Fruit fly (Drosophila melanogaster) whole organism, embryonic: ENCODE measurements around the gene FRG1.

Experiments
- Aef1 ChIP-seq: fragments of 200-800 bp; sonication (Bioruptor generic); IDR thresholded peaks from 3 replicates; pipeline ENCODE4 v1.3.6; 2022; ENCODE audit warnings: missing biosample characterization, missing genetic modification characterization
- B-H2 ChIP-seq: fragments of 200-800 bp; sonication (Bioruptor generic); optimal IDR thresholded peaks from 2 replicates; lab custom pipeline; 2018; ENCODE audit warnings: missing biosample characterization, mild to moderate bottlenecking, missing genetic modification characterization
- CG1024 ChIP-seq: fragments of 200-800 bp; sonication (Bioruptor generic); IDR thresholded peaks from 2 replicates; pipeline ENCODE4 v1.3.6; 2022; ENCODE audit warnings: missing biosample characterization, missing genetic modification characterization
- CG10462 ChIP-seq: fragments of 200-800 bp; sonication (Bioruptor generic); optimal IDR thresholded peaks from 2 replicates; lab custom pipeline; 2016; ENCODE audit warnings: missing biosample characterization, missing genetic modification characterization
- CG10543 ChIP-seq: fragments of 200-800 bp; sonication (Bioruptor generic); optimal IDR thresholded peaks from 3 replicates; lab custom pipeline; 2017; ENCODE audit warnings: missing biosample characterization, mild to moderate bottlenecking, missing genetic modification characterization, moderate library complexity
- CG10979 ChIP-seq: fragments of 200-800 bp; sonication (Bioruptor generic); optimal IDR thresholded peaks from 2 replicates; lab custom pipeline; 2018; ENCODE audit warnings: missing biosample characterization, mild to moderate bottlenecking, missing genetic modification characterization, moderate library complexity
- CG12219 ChIP-seq: fragments of 200-800 bp; sonication (Bioruptor generic); optimal IDR thresholded peaks from 3 replicates; lab custom pipeline; 2018; ENCODE audit warnings: missing biosample characterization, mild to moderate bottlenecking, missing genetic modification characterization
- CG12744 ChIP-seq: fragments of 200-800 bp; sonication (Bioruptor generic); optimal IDR thresholded peaks from 2 replicates; lab custom pipeline; 2016; ENCODE audit warnings: missing biosample characterization, missing genetic modification characterization
- CG15514 ChIP-seq: fragments of 200-800 bp; sonication (Bioruptor generic); optimal IDR thresholded peaks from 3 replicates; lab custom pipeline; 2017; ENCODE audit warnings: missing biosample characterization, missing genetic modification characterization, mild to moderate bottlenecking, moderate library complexity, missing genetic modification reagents
- CG17186 ChIP-seq: fragments of 200-800 bp; sonication (Bioruptor generic); optimal IDR thresholded peaks from 3 replicates; lab custom pipeline; 2017; ENCODE audit warnings: missing biosample characterization, missing genetic modification reagents, missing genetic modification characterization
- CG30020 ChIP-seq: fragments of 200-800 bp; optimal IDR thresholded peaks from 2 replicates; lab custom pipeline; 2019; ENCODE audit warnings: missing biosample characterization, mild to moderate bottlenecking, missing genetic modification characterization, moderate library complexity
- CG30403 ChIP-seq: fragments of 200-800 bp; sonication (Bioruptor generic); optimal IDR thresholded peaks from 3 replicates; lab custom pipeline; 2016; ENCODE audit warnings: missing biosample characterization, missing genetic modification characterization
- CG31365 ChIP-seq: fragments of 200-800 bp; sonication (Bioruptor generic); optimal IDR thresholded peaks from 2 replicates; lab custom pipeline; 2018; ENCODE audit warnings: missing biosample characterization, mild to moderate bottlenecking, missing genetic modification characterization
- CG34224 ChIP-seq: fragments of 200-800 bp; sonication (Bioruptor generic); IDR thresholded peaks from 3 replicates; pipeline ENCODE4 v1.3.6; 2022; ENCODE audit warnings: missing biosample characterization, missing genetic modification characterization; ENCODE audit not compliant: partially characterized antibody
- CG34376 ChIP-seq: fragments of 200-800 bp; sonication (Bioruptor generic); optimal IDR thresholded peaks from 2 replicates; lab custom pipeline; 2018; ENCODE audit warnings: missing biosample characterization, mild to moderate bottlenecking, missing genetic modification characterization
- CG3995 ChIP-seq: fragments of 200-800 bp; sonication (Bioruptor generic); optimal IDR thresholded peaks from 3 replicates; lab custom pipeline; 2016; ENCODE audit warnings: missing biosample characterization, missing genetic modification characterization
- CG4360 ChIP-seq: fragments of 200-800 bp; sonication (Bioruptor generic); IDR thresholded peaks from 2 replicates; pipeline ENCODE4 v1.3.6; 2022; ENCODE audit warnings: missing biosample characterization, missing genetic modification characterization
- CG6175 ChIP-seq: fragments of 200-800 bp; sonication (Bioruptor generic); IDR thresholded peaks from 3 replicates; pipeline ENCODE4 v1.3.6; 2022; ENCODE audit warnings: missing biosample characterization, missing genetic modification characterization
- CG7556 ChIP-seq: fragments of 200-800 bp; sonication (Bioruptor generic); optimal IDR thresholded peaks from 2 replicates; lab custom pipeline; 2017; ENCODE audit warnings: missing biosample characterization, mild to moderate bottlenecking, missing genetic modification characterization
- CG7745 ChIP-seq: fragments of 200-800 bp; sonication (Bioruptor generic); optimal IDR thresholded peaks from 2 replicates; lab custom pipeline; 2018; ENCODE audit warnings: missing biosample characterization, mild to moderate bottlenecking, missing genetic modification characterization, moderate library complexity
- CG7839 ChIP-seq: fragments of 200-800 bp; sonication (Bioruptor generic); optimal IDR thresholded peaks from 3 replicates; lab custom pipeline; 2018; ENCODE audit warnings: missing biosample characterization, mild to moderate bottlenecking, missing genetic modification characterization, moderate library complexity
- CG7928 ChIP-seq: fragments of 200-800 bp; sonication (Bioruptor generic); optimal IDR thresholded peaks from 2 replicates; lab custom pipeline; 2017; ENCODE audit warnings: missing biosample characterization, mild to moderate bottlenecking, missing genetic modification characterization
- Dip2 ChIP-seq: fragments of 200-800 bp; sonication (Bioruptor generic); IDR thresholded peaks from 2 replicates; pipeline ENCODE4 v1.3.6; 2022; ENCODE audit warnings: missing biosample characterization, missing genetic modification characterization
- Mad ChIP-seq: fragments of 200-800 bp; sonication (Bioruptor generic); optimal IDR thresholded peaks from 2 replicates; lab custom pipeline; 2016; ENCODE audit warnings: missing biosample characterization, missing genetic modification characterization
- NC2β ChIP-seq: fragments of 200-800 bp; sonication (Bioruptor generic); optimal IDR thresholded peaks from 2 replicates; lab custom pipeline; 2016; ENCODE audit warnings: missing biosample characterization, missing genetic modification characterization
- Poxn ChIP-seq: fragments of 200-800 bp; sonication (Bioruptor generic); IDR thresholded peaks from 2 replicates; pipeline ENCODE4 v1.3.6; 2022; ENCODE audit warnings: missing biosample characterization, missing genetic modification characterization
- Stat92E ChIP-seq, 3 experiments: fragments of >200 bp in 2 of 3; fragments of 200-800 bp in 1 of 3; sonication (Bioruptor generic) in 1 of 3; optimal IDR thresholded peaks; 2 replicates each; lab custom pipeline; 2017 to 2019; ENCODE audit warnings: missing biosample characterization in 3 of 3, missing genetic modification characterization in 3 of 3, mild to moderate bottlenecking in 1 of 3, moderate library complexity in 1 of 3
- Usf ChIP-seq: fragments of 200-800 bp; sonication (Bioruptor generic); optimal IDR thresholded peaks from 2 replicates; lab custom pipeline; 2017; ENCODE audit warnings: missing genotype, missing biosample characterization, missing genetic modification characterization
- ab ChIP-seq: fragments of 200-800 bp; sonication (Bioruptor generic); optimal IDR thresholded peaks from 2 replicates; lab custom pipeline; 2016; ENCODE audit warnings: missing biosample characterization, missing genetic modification characterization
- corto ChIP-seq: fragments of 200-800 bp; sonication (Bioruptor generic); optimal IDR thresholded peaks from 2 replicates; lab custom pipeline; 2016; ENCODE audit warnings: missing biosample characterization, mild to moderate bottlenecking, missing genetic modification characterization, moderate library complexity
- ems ChIP-seq: fragments of 200-800 bp; sonication (Bioruptor generic); optimal IDR thresholded peaks from 3 replicates; lab custom pipeline; 2016; ENCODE audit warnings: missing biosample characterization, missing genetic modification characterization
- esg ChIP-seq: fragments of 200-800 bp; sonication (Bioruptor generic); conservative IDR thresholded peaks from 2 replicates; pipeline ENCODE4 v1.3.6; 2022; ENCODE audit warnings: missing biosample characterization, missing genetic modification characterization
- gcm ChIP-seq: fragments of 200-800 bp; sonication (Bioruptor generic); optimal IDR thresholded peaks from 2 replicates; lab custom pipeline; 2019; ENCODE audit warnings: missing biosample characterization, mild to moderate bottlenecking, missing genetic modification characterization, moderate library complexity
- gem ChIP-seq: fragments of 200-800 bp; sonication (Bioruptor generic); optimal IDR thresholded peaks from 2 replicates; lab custom pipeline; 2019; ENCODE audit warnings: missing biosample characterization, mild to moderate bottlenecking, missing genetic modification characterization, moderate library complexity
- gro ChIP-seq: fragments of 200-800 bp; sonication (Bioruptor generic); optimal IDR thresholded peaks from 2 replicates; lab custom pipeline; 2016; ENCODE audit warnings: missing biosample characterization, missing genetic modification characterization
- gsb ChIP-seq: fragments of 200-800 bp; sonication (Bioruptor generic); IDR thresholded peaks from 2 replicates; pipeline ENCODE4 v1.3.6; 2022; ENCODE audit warnings: missing biosample characterization, missing genetic modification characterization
- ind ChIP-seq: fragments of 200-800 bp; sonication (Bioruptor generic); optimal IDR thresholded peaks from 3 replicates; lab custom pipeline; 2016; ENCODE audit warnings: missing biosample characterization, missing genetic modification characterization
- jumu ChIP-seq: fragments of 200-800 bp; sonication (Bioruptor generic); optimal IDR thresholded peaks from 3 replicates; lab custom pipeline; 2016; ENCODE audit warnings: missing biosample characterization, missing genetic modification characterization
- oc ChIP-seq: fragments of 200-800 bp; sonication (Bioruptor generic); optimal IDR thresholded peaks from 2 replicates; lab custom pipeline; 2018; ENCODE audit warnings: missing biosample characterization, mild to moderate bottlenecking, missing genetic modification characterization, moderate library complexity
- onecut ChIP-seq: fragments of 200-800 bp; sonication (Bioruptor generic); IDR thresholded peaks from 2 replicates; pipeline ENCODE4 v1.3.6; 2022; ENCODE audit warnings: missing biosample characterization, missing genetic modification characterization
- pnt ChIP-seq: fragments of 200-800 bp; sonication (Bioruptor generic); optimal IDR thresholded peaks from 3 replicates; lab custom pipeline; 2016; ENCODE audit warnings: missing biosample characterization, missing genetic modification characterization
- prd ChIP-seq, 3 experiments: fragments of >200 bp in 2 of 3; fragments of 200-800 bp in 1 of 3; sonication (Bioruptor generic) in 1 of 3; optimal IDR thresholded peaks in 2 of 3; IDR thresholded peaks in 1 of 3; 2 replicates in 2 of 3; 3 replicates in 1 of 3; pipeline versions ENCODE4 v1.3.6 to Lab custom; 2017 to 2022; ENCODE audit warnings: missing biosample characterization in 1 of 3, missing genetic modification characterization in 1 of 3
- pros ChIP-seq: fragments of 200-800 bp; sonication (Bioruptor generic); optimal IDR thresholded peaks from 3 replicates; lab custom pipeline; 2019; ENCODE audit warnings: missing biosample characterization, mild to moderate bottlenecking, missing genetic modification characterization, moderate library complexity
- run ChIP-seq: fragments of 200-800 bp; sonication (Bioruptor generic); optimal IDR thresholded peaks from 3 replicates; lab custom pipeline; 2018; ENCODE audit warnings: missing biosample characterization, mild to moderate bottlenecking, missing genetic modification characterization
- sd ChIP-seq: fragments of 200-800 bp; sonication (Bioruptor generic); optimal IDR thresholded peaks from 3 replicates; lab custom pipeline; 2018; ENCODE audit warnings: missing biosample characterization, mild to moderate bottlenecking, missing genetic modification characterization, moderate library complexity
- stwl ChIP-seq: fragments of 200-800 bp; sonication (Bioruptor generic); optimal IDR thresholded peaks from 3 replicates; lab custom pipeline; 2018; ENCODE audit warnings: missing biosample characterization, mild to moderate bottlenecking, missing genetic modification characterization, moderate library complexity
- vnd ChIP-seq: fragments of 200-800 bp; sonication (Bioruptor generic); IDR thresholded peaks from 3 replicates; pipeline ENCODE4 v1.3.6; 2022; ENCODE audit warnings: missing biosample characterization, missing genetic modification characterization; ENCODE audit not compliant: partially characterized antibody
- vvl ChIP-seq: fragments of 200-800 bp; sonication (Bioruptor generic); IDR thresholded peaks from 2 replicates; pipeline ENCODE4 v1.3.6; 2022; ENCODE audit warnings: missing biosample characterization, missing genetic modification characterization
- yki ChIP-seq: fragments of >200 bp; optimal IDR thresholded peaks from 3 replicates; lab custom pipeline; 2018
- zf30C ChIP-seq: fragments of 200-800 bp; sonication (Bioruptor generic); optimal IDR thresholded peaks from 3 replicates; lab custom pipeline; 2018; ENCODE audit warnings: missing biosample characterization, mild to moderate bottlenecking, missing genetic modification characterization

The FRG1 gene

dm6 chr3L:20302081-20302630, 5.4 kb upstream of the FRG1 start, which contains the start of gene Pex23 (continued):
- TF ChIP-seq Poxn (GFP tag; lab: Robert Waterston, UW) (no peak), CG10979 (tag; lab: Kevin White, UChicago) (peak; percentile 69), CG1024 (GFP tag; lab: Robert Waterston, UW) (peak; percentile 64), oc (no peak), CG12744 (GFP tag; lab: Kevin White, UChicago) (peak; percentile 17), pros (GFP tag; lab: Kevin White, UChicago) (no peak), CG31365 (tag; lab: Kevin White, UChicago) (no peak), prd (optimal IDR thresholded peaks at IDR 0.05; lab: Kevin White, UChicago) (no peak), prd (GFP tag; IDR thresholded peaks at IDR 0.05; lab: Robert Waterston, UW) (peak; percentile 90), pnt (GFP tag; lab: Kevin White, UChicago) (peak; percentile 65), CG17186 (GFP tag; lab: Kevin White, UChicago) (peak; percentile 71), CG4360 (GFP tag; lab: Robert Waterston, UW) (peak; percentile 83), corto (GFP tag; lab: Kevin White, UChicago) (no peak), gro (GFP tag; lab: Kevin White, UChicago) (peak; percentile 76), CG34376 (peak; percentile 48), yki (lab: Kevin White, UChicago) (no peak), ind (peak; percentile 85), CG7556 (GFP tag; lab: Kevin White, UChicago) (peak; percentile 69), CG10462 (peak; percentile 64), esg (GFP tag; lab: Robert Waterston, UW) (peak; percentile 73), zf30C (GFP tag; lab: Kevin White, UChicago) (no peak), Mad (peak; percentile 68), vvl (peak; percentile 92), CG15514 (GFP tag; lab: Kevin White, UChicago) (peak; percentile 97), CG30403 (GFP tag; lab: Kevin White, UChicago) (peak; percentile 89), CG30020 (tag; lab: Kevin White, UChicago) (peak; percentile 84), Stat92E (GFP tag; optimal IDR thresholded peaks at IDR 0.05; lab: Kevin White, UChicago) (peak in 1 of 3 experiments; percentile 81), CG34224 (GFP tag; lab: Robert Waterston, UW) (peak; percentile 98), CG3995 (GFP tag; lab: Kevin White, UChicago) (no peak), sd (no peak), CG10543 (GFP tag; lab: Kevin White, UChicago) (peak; percentile 73), stwl (tag; lab: Kevin White, UChicago) (peak; percentile 63), B-H2 (GFP tag; lab: Kevin White, UChicago) (peak; percentile 66), ems (peak; percentile 71), ab (GFP tag; lab: Kevin White, UChicago) (peak; percentile 34), gem (tag; lab: Kevin White, UChicago) (peak; percentile 87), CG7839 (tag; lab: Kevin White, UChicago) (peak; percentile 71), CG12219 (GFP tag; lab: Kevin White, UChicago) (peak; percentile 33), CG7928 (GFP tag; lab: Kevin White, UChicago) (peak; percentile 88), Usf (peak; percentile 48), gcm (GFP tag; lab: Kevin White, UChicago) (peak; percentile 77), CG7745 (tag; lab: Kevin White, UChicago) (no peak), run (tag; lab: Kevin White, UChicago) (no peak), gsb (GFP tag; lab: Robert Waterston, UW) (no peak), jumu (GFP tag; lab: Kevin White, UChicago) (peak; percentile 46), Aef1 (GFP tag; lab: Robert Waterston, UW) (peak; percentile 81), NC2β (GFP tag; lab: Kevin White, UChicago) (peak; percentile 53), CG6175 (GFP tag; lab: Robert Waterston, UW) (peak; percentile 43; the same call in 1 of the 3 replicates), Dip2 (GFP tag; lab: Robert Waterston, UW) (0 out of 2 replicates have a peak, but pooled peaks have one; percentile 19), onecut (GFP tag; lab: Robert Waterston, UW) (peak; percentile 89), vnd (GFP tag; lab: Robert Waterston, UW) (peak; percentile 98)
